Worm (Caenorhabditis elegans) whole organism, mixed stage, embryonic: ENCODE measurements around the gene nhr-31.

Experiments used
- blmp-1 ChIP-seq: fragments of 150-350 bp; optimal IDR thresholded peaks from 2 replicates; lab custom pipeline; 2014; ENCODE audit warnings: missing biosample characterization, missing genetic modification characterization
- ces-1 ChIP-seq: fragments of 150-350 bp; optimal IDR thresholded peaks from 2 replicates; lab custom pipeline; 2014; ENCODE audit warnings: missing biosample characterization, missing genetic modification reagents, missing genetic modification characterization
- elt-3 ChIP-seq: fragments of 150-350 bp; optimal IDR thresholded peaks from 2 replicates; lab custom pipeline; 2014; ENCODE audit warnings: missing biosample characterization, missing genetic modification characterization
- lsy-2 ChIP-seq: fragments of 150-350 bp; optimal IDR thresholded peaks from 2 replicates; lab custom pipeline; 2014; ENCODE audit warnings: missing biosample characterization, missing genetic modification characterization
- nhr-12 ChIP-seq: fragments of 150-350 bp; optimal IDR thresholded peaks from 2 replicates; lab custom pipeline; 2014; ENCODE audit warnings: missing biosample characterization, missing genetic modification characterization
- nhr-237 ChIP-seq: fragments of 150-350 bp; optimal IDR thresholded peaks from 2 replicates; lab custom pipeline; 2014; ENCODE audit warnings: missing biosample characterization, missing genetic modification characterization
- nhr-28 ChIP-seq: fragments of 150-350 bp; optimal IDR thresholded peaks from 2 replicates; lab custom pipeline; 2014; ENCODE audit warnings: missing biosample characterization, missing genetic modification characterization
- snpc-4 ChIP-seq: fragments of 150-350 bp; optimal IDR thresholded peaks from 2 replicates; lab custom pipeline; 2014; ENCODE audit warnings: missing biosample characterization, missing genetic modification characterization
- sptf-1 ChIP-seq: sonication (generic microtip); optimal IDR thresholded peaks from 2 replicates; lab custom pipeline; 2017; ENCODE audit warnings: mild to moderate bottlenecking, missing genetic modification characterization, moderate library complexity, missing compliant biosample characterization
- tbx-8 ChIP-seq: fragments of 200-800 bp; sonication (Bioruptor generic); optimal IDR thresholded peaks from 2 replicates; lab custom pipeline; 2018; ENCODE audit warnings: mild to moderate bottlenecking, missing genetic modification characterization, moderate library complexity, missing compliant biosample characterization
- unc-39 ChIP-seq: fragments of 150-350 bp; optimal IDR thresholded peaks from 2 replicates; lab custom pipeline; 2014; ENCODE audit warnings: missing biosample characterization, missing genetic modification characterization
- unc-62 ChIP-seq: fragments of 150-350 bp; optimal IDR thresholded peaks from 2 replicates; lab custom pipeline; 2014; ENCODE audit warnings: missing biosample characterization, missing genetic modification reagents, missing genetic modification characterization

DNA sequence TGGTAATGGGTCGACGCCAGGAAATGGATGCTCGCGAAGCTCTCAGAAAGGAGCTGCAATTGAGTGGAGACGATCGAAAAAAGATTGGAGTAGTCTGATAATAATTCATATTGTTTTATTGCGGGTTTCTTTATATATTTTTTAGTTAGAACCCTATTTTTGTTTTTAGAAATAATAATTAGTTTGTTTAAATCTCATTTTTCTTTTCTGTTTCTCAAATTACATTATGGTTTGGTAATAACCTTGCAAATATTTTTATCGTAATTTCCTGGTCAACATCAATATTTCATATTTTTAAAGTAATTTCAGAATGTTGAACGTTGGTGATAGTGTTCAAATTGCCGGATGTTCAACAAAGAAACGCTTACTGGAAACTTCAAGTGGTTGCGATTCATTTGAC, 12.6 kb downstream of the nhr-31 start, which contains the start of gene elpc-4:
- no peak for TF ChIP-seq ces-1 (GFP tag; lab: Kevin White, UChicago)
- TF ChIP-seq sptf-1 (tag; lab: Kevin White, UChicago) = no peak
- no peak for TF ChIP-seq nhr-28
- TF ChIP-seq snpc-4 = no peak
- no peak for TF ChIP-seq unc-62 (GFP tag; lab: Kevin White, UChicago)
- TF ChIP-seq nhr-237 (tag; lab: Kevin White, UChicago) = no peak
- TF ChIP-seq unc-39 (tag; lab: Kevin White, UChicago) = no peak
- TF ChIP-seq blmp-1 = no peak
- no peak for TF ChIP-seq nhr-12 (tag; lab: Kevin White, UChicago)
- TF ChIP-seq tbx-8 (GFP tag; lab: Kevin White, UChicago) = no peak
- no peak for TF ChIP-seq elt-3 (tag; lab: Kevin White, UChicago)
- TF ChIP-seq lsy-2 (tag; lab: Kevin White, UChicago) = no peak
